Fruit fly (Drosophila melanogaster): ENCODE data around the gene Ubr3.

DNA sequence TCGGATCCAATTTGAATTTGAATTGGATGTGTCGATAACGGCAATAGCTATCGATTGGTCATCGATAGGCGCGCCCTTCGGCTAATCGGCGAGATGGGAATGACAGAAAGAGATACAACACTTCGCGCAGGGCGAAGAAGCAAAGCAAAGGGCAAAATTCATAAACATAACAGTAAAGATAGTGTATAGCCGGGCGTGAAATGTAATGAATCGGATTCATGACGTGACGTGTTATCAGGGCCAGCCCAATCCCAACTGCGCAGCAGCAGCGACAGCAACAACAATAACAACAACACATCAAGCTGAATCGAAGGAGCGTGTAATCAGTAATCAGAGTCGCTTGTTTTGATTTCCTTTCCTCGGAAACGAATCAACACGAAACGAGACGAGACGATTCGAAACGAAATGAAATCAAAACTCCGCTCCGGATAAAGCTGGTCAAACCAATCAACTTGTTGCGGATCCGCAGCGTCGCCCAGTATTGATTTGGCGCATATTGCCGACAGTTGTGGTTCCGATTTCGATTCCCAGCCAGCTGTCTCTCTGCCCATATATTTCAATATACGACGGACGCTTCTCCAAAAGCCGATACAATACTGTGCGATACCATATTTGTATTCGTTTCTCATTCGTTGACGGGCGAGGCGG lies 23.6 kb upstream of the Ubr3 start, which contains the start of gene snz:
- peak; percentile 4 for TF ChIP-seq EcR (GFP tag; optimal IDR thresholded peaks at IDR 0.05)
- TF ChIP-seq gl (tag; optimal IDR thresholded peaks at IDR 0.05): no peak
- no peak for TF ChIP-seq CG12605 (GFP tag; IDR thresholded peaks at IDR 0.05)
- no peak for TF ChIP-seq CG32121 (GFP tag; IDR thresholded peaks at IDR 0.05)
- no peak for TF ChIP-seq CG15710 (tag; optimal IDR thresholded peaks at IDR 0.05)
- TF ChIP-seq CG34367 (tag; optimal IDR thresholded peaks at IDR 0.05): no peak
- no peak for TF ChIP-seq Snoo (tag; optimal IDR thresholded peaks at IDR 0.05)
- no peak for TF ChIP-seq CG8159 (tag; optimal IDR thresholded peaks at IDR 0.05)
- TF ChIP-seq CG13204 (GFP tag; optimal IDR thresholded peaks at IDR 0.05): no peak
- no peak for TF ChIP-seq CG14655 (GFP tag; optimal IDR thresholded peaks at IDR 0.05)
- TF ChIP-seq Pif1B (GFP tag; optimal IDR thresholded peaks at IDR 0.05): no peak

Data from whole organism, pupa.